Worm (Caenorhabditis elegans) whole organism, early embryonic: ENCODE measurements around the gene Y116F11A.1.

Experiments
- aly-1 ChIP-seq: sonication (generic microtip); optimal IDR thresholded peaks from 2 replicates; lab custom pipeline; 2016; ENCODE audit warnings: missing genetic modification characterization, missing compliant biosample characterization
- ama-1 ChIP-seq: fragments of 150-350 bp; optimal IDR thresholded peaks from 2 replicates; lab custom pipeline; 2014
- flt-1 ChIP-seq: fragments of 200-800 bp; sonication (Bioruptor generic); IDR thresholded peaks from 2 replicates; pipeline ENCODE4 v1.3.6; 2022; ENCODE audit warnings: missing genetic modification characterization, missing compliant biosample characterization
- hmbx-1 ChIP-seq: sonication (generic microtip); optimal IDR thresholded peaks from 2 replicates; lab custom pipeline; 2016; ENCODE audit warnings: mild to moderate bottlenecking, missing genetic modification characterization, missing compliant biosample characterization
- hnd-1 ChIP-seq: sonication (generic microtip); optimal IDR thresholded peaks from 2 replicates; lab custom pipeline; 2016; ENCODE audit warnings: missing genetic modification characterization, missing compliant biosample characterization
- pes-1 ChIP-seq: fragments of 200-800 bp; sonication (Bioruptor generic); IDR thresholded peaks from 2 replicates; pipeline ENCODE4 v1.3.6; 2022; ENCODE audit warnings: missing genetic modification reagents, missing genetic modification characterization, missing compliant biosample characterization
- tbx-11 ChIP-seq: fragments of 200-800 bp; sonication (Bioruptor generic); IDR thresholded peaks from 2 replicates; pipeline ENCODE4 v1.3.6; 2022; ENCODE audit warnings: missing genetic modification characterization, missing compliant biosample characterization
- tbx-37 ChIP-seq: fragments of 200-800 bp; sonication (Bioruptor generic); conservative IDR thresholded peaks from 2 replicates; pipeline ENCODE4 v1.3.6; 2022; ENCODE audit warnings: missing genetic modification reagents, missing genetic modification characterization, missing compliant biosample characterization

- no peak for TF ChIP-seq hmbx-1 (tag; lab: Kevin White, UChicago)
- TF ChIP-seq ama-1 (lab: Kevin White, UChicago) = no peak
- no peak for TF ChIP-seq flt-1
- TF ChIP-seq tbx-11 (GFP tag; lab: Robert Waterston, UW) = no peak
- TF ChIP-seq pes-1 (GFP tag; lab: Robert Waterston, UW) = peak; percentile 54; the same call in 1 of the 2 replicates
- TF ChIP-seq aly-1 = no peak
- no peak for TF ChIP-seq tbx-37 (GFP tag; lab: Robert Waterston, UW)
- TF ChIP-seq hnd-1 = no peak
These were observed 3.3 kb downstream of the Y116F11A.1 start for ce11 chrV:19733728-19734127.
